Worm (Caenorhabditis elegans) whole organism, L4/young adult: ENCODE data around the gene lcmt-1.

Experiments used
- W03F9.2 ChIP-seq: fragments of 150-350 bp; optimal IDR thresholded peaks from 2 replicates; lab custom pipeline; 2014; ENCODE audit warnings: missing biosample characterization, missing genetic modification characterization
- dao-5 ChIP-seq: sonication (generic microtip); optimal IDR thresholded peaks from 2 replicates; lab custom pipeline; 2016; ENCODE audit warnings: missing genotype, missing genetic modification characterization, moderate library complexity, missing compliant biosample characterization
- him-1 ChIP-seq: sonication (generic microtip); optimal IDR thresholded peaks from 2 replicates; lab custom pipeline; 2016; ENCODE audit warnings: missing genotype, missing genetic modification reagents, missing genetic modification characterization, missing compliant biosample characterization

ce11 chrIII:4384487-4384886, 41.2 kb downstream of the lcmt-1 start, which contains the start of gene pals-28:
- no peak for TF ChIP-seq W03F9.2 (tag; lab: Kevin White, UChicago)
- no peak for TF ChIP-seq him-1 (tag; lab: Kevin White, UChicago)
- TF ChIP-seq dao-5 (tag; lab: Kevin White, UChicago), result no peak
